Worm (Caenorhabditis elegans) whole organism, young adult: ENCODE data around the gene unk-1.
A peak's percentile ranks its signal among the peaks of the same experiment; 100 is the strongest.

Source experiments
- C17E4.6 ChIP-seq: fragments of 200-800 bp; sonication (Bioruptor generic); IDR thresholded peaks from 2 replicates; pipeline ENCODE4 v1.3.6; 2022; ENCODE audit warnings: missing genetic modification reagents, missing genetic modification characterization, missing compliant biosample characterization
- D2030.7 ChIP-seq: fragments of 200-800 bp; sonication (Bioruptor generic); IDR thresholded peaks from 2 replicates; pipeline ENCODE4 v1.3.6; 2022; ENCODE audit warnings: missing genetic modification reagents, missing genetic modification characterization, missing compliant biosample characterization
- F22D6.2 ChIP-seq: sonication (generic microtip); optimal IDR thresholded peaks from 2 replicates; lab custom pipeline; 2016; ENCODE audit warnings: mild to moderate bottlenecking, missing genetic modification characterization, missing compliant biosample characterization
- F49E8.2 ChIP-seq: sonication (generic microtip); optimal IDR thresholded peaks from 3 replicates; lab custom pipeline; 2017; ENCODE audit warnings: missing genetic modification characterization, mild to moderate bottlenecking, missing compliant biosample characterization, antibody characterized with exemption, moderate library complexity; ENCODE audit not compliant: insufficient read depth
- Y53F4B.3 ChIP-seq: fragments of 200-800 bp; sonication (Bioruptor generic); IDR thresholded peaks from 2 replicates; pipeline ENCODE4 v1.3.6; 2022; ENCODE audit warnings: missing genetic modification reagents, missing genetic modification characterization, missing compliant biosample characterization
- Y56A3A.18 ChIP-seq: fragments of 200-800 bp; sonication (Bioruptor generic); IDR thresholded peaks from 2 replicates; pipeline ENCODE4 v1.3.6; 2022; ENCODE audit warnings: missing genetic modification reagents, missing genetic modification characterization, missing compliant biosample characterization
- Y79H2A.3 ChIP-seq: fragments of 200-800 bp; sonication (Bioruptor generic); conservative IDR thresholded peaks from 2 replicates; pipeline ENCODE4 v1.3.6; 2022; ENCODE audit warnings: missing genetic modification reagents, missing genetic modification characterization, missing compliant biosample characterization
- bed-2 ChIP-seq: fragments of 200-800 bp; sonication (Bioruptor generic); IDR thresholded peaks from 2 replicates; pipeline ENCODE4 v1.3.6; 2022; ENCODE audit warnings: missing genetic modification reagents, missing genetic modification characterization, missing compliant biosample characterization
- cebp-1 ChIP-seq, 2 experiments: fragments of 200-800 bp in 1 of 2; sonication (Bioruptor generic) in 1 of 2; sonication (generic microtip) in 1 of 2; IDR thresholded peaks in 1 of 2; optimal IDR thresholded peaks in 1 of 2; 2 replicates each; pipeline versions ENCODE4 v1.3.6 to Lab custom; 2017 to 2022; ENCODE audit warnings: missing compliant biosample characterization in 2 of 2, missing genetic modification characterization in 2 of 2, mild to moderate bottlenecking in 1 of 2, missing genetic modification reagents in 1 of 2, moderate library complexity in 1 of 2
- cebp-2 ChIP-seq: fragments of 200-800 bp; sonication (Bioruptor generic); IDR thresholded peaks from 2 replicates; pipeline ENCODE4 v1.3.6; 2022; ENCODE audit warnings: missing genetic modification characterization, missing compliant biosample characterization
- ceh-100 ChIP-seq: fragments of 200-800 bp; sonication (Bioruptor generic); IDR thresholded peaks from 2 replicates; pipeline ENCODE4 v1.3.6; 2022; ENCODE audit warnings: missing genetic modification reagents, missing genetic modification characterization, missing compliant biosample characterization
- ceh-58 ChIP-seq: fragments of 200-800 bp; sonication (Bioruptor generic); IDR thresholded peaks from 2 replicates; pipeline ENCODE4 v1.3.6; 2022; ENCODE audit warnings: missing genetic modification characterization, missing compliant biosample characterization
- ceh-79 ChIP-seq: sonication (generic microtip); optimal IDR thresholded peaks from 2 replicates; lab custom pipeline; 2017; ENCODE audit warnings: mild to moderate bottlenecking, missing genetic modification characterization, missing compliant biosample characterization
- die-1 ChIP-seq: sonication (generic microtip); optimal IDR thresholded peaks from 2 replicates; lab custom pipeline; 2016; ENCODE audit warnings: missing genotype, mild to moderate bottlenecking, missing genetic modification characterization, missing compliant biosample characterization
- dpff-1 ChIP-seq: sonication (generic microtip); optimal IDR thresholded peaks from 2 replicates; lab custom pipeline; 2017; ENCODE audit warnings: mild to moderate bottlenecking, missing genetic modification characterization, missing compliant biosample characterization
- egl-18 ChIP-seq: fragments of 200-800 bp; sonication (Bioruptor generic); IDR thresholded peaks from 2 replicates; pipeline ENCODE4 v1.3.6; 2022; ENCODE audit warnings: missing genetic modification reagents, missing genetic modification characterization, missing compliant biosample characterization
- ekl-4 ChIP-seq: fragments of 200-800 bp; sonication (Bioruptor generic); IDR thresholded peaks from 2 replicates; pipeline ENCODE4 v1.3.6; 2022; ENCODE audit warnings: missing genetic modification reagents, missing genetic modification characterization, missing compliant biosample characterization
- fkh-3 ChIP-seq: sonication (generic microtip); optimal IDR thresholded peaks from 2 replicates; lab custom pipeline; 2016; ENCODE audit warnings: mild to moderate bottlenecking, missing genetic modification characterization, missing compliant biosample characterization
- gei-17 ChIP-seq: fragments of 200-800 bp; sonication (Bioruptor generic); optimal IDR thresholded peaks from 2 replicates; lab custom pipeline; 2018; ENCODE audit warnings: mild to moderate bottlenecking, missing genetic modification characterization, missing compliant biosample characterization
- hlh-26 ChIP-seq: fragments of 200-800 bp; sonication (Bioruptor generic); conservative IDR thresholded peaks from 2 replicates; pipeline ENCODE4 v1.3.6; 2022; ENCODE audit warnings: missing genetic modification reagents, missing genetic modification characterization, missing compliant biosample characterization
- lag-1 ChIP-seq: fragments of 200-800 bp; sonication (Bioruptor generic); IDR thresholded peaks from 2 replicates; pipeline ENCODE4 v1.3.6; 2022; ENCODE audit warnings: missing genetic modification reagents, missing genetic modification characterization, missing compliant biosample characterization
- let-526 ChIP-seq: fragments of 200-800 bp; sonication (Bioruptor generic); IDR thresholded peaks from 2 replicates; pipeline ENCODE4 v1.3.6; 2022; ENCODE audit warnings: missing genetic modification reagents, missing genetic modification characterization, missing compliant biosample characterization
- let-607 ChIP-seq, 2 experiments: fragments of 200-800 bp in 1 of 2; sonication (Bioruptor generic) in 1 of 2; sonication (generic microtip) in 1 of 2; optimal IDR thresholded peaks; 2 replicates each; lab custom pipeline; 2016 to 2018; ENCODE audit warnings: mild to moderate bottlenecking in 2 of 2, missing compliant biosample characterization in 2 of 2, missing genetic modification characterization in 2 of 2, moderate library complexity in 2 of 2, missing genotype in 1 of 2
- lin-40 ChIP-seq: sonication (generic microtip); optimal IDR thresholded peaks from 2 replicates; lab custom pipeline; 2016; ENCODE audit warnings: missing genetic modification characterization, mild to moderate bottlenecking, missing compliant biosample characterization, missing genotype, missing genetic modification reagents
- lir-1 ChIP-seq: fragments of 200-800 bp; sonication (Bioruptor generic); conservative IDR thresholded peaks from 2 replicates; pipeline ENCODE4 v1.3.6; 2022; ENCODE audit warnings: missing genetic modification reagents, missing genetic modification characterization, missing compliant biosample characterization
- lsl-1 ChIP-seq: fragments of 200-800 bp; sonication (Bioruptor generic); optimal IDR thresholded peaks from 2 replicates; lab custom pipeline; 2018; ENCODE audit warnings: mild to moderate bottlenecking, missing genetic modification characterization, moderate library complexity, missing compliant biosample characterization
- madf-6 ChIP-seq: fragments of 200-800 bp; sonication (Bioruptor generic); IDR thresholded peaks from 2 replicates; pipeline ENCODE4 v1.3.6; 2022; ENCODE audit warnings: missing genetic modification reagents, missing genetic modification characterization, missing compliant biosample characterization
- mcd-1 ChIP-seq: fragments of 200-800 bp; sonication (Bioruptor generic); IDR thresholded peaks from 2 replicates; pipeline ENCODE4 v1.3.6; 2022; ENCODE audit warnings: missing genetic modification reagents, missing genetic modification characterization, missing compliant biosample characterization
- mel-28 ChIP-seq: sonication (generic microtip); optimal IDR thresholded peaks from 2 replicates; lab custom pipeline; 2016; ENCODE audit warnings: borderline replicate concordance, mild to moderate bottlenecking, missing genetic modification characterization, missing compliant biosample characterization
- nfya-1 ChIP-seq: sonication (generic microtip); optimal IDR thresholded peaks from 2 replicates; lab custom pipeline; 2017; ENCODE audit warnings: antibody characterized with exemption, missing compliant biosample characterization, missing genetic modification characterization, borderline replicate concordance; ENCODE audit not compliant: insufficient read depth
- nfyb-1 ChIP-seq: fragments of 200-800 bp; sonication (Bioruptor generic); IDR thresholded peaks from 2 replicates; pipeline ENCODE4 v1.3.6; 2022; ENCODE audit warnings: missing genetic modification reagents, missing genetic modification characterization, missing compliant biosample characterization
- nhr-179 ChIP-seq: sonication (generic microtip); optimal IDR thresholded peaks from 2 replicates; lab custom pipeline; 2016; ENCODE audit warnings: mild to moderate bottlenecking, missing genetic modification characterization, missing compliant biosample characterization
- nhr-80 ChIP-seq: sonication (generic microtip); optimal IDR thresholded peaks from 2 replicates; lab custom pipeline; 2016; ENCODE audit warnings: missing genetic modification characterization, missing compliant biosample characterization
- repo-1 ChIP-seq: sonication (generic microtip); optimal IDR thresholded peaks from 2 replicates; lab custom pipeline; 2017; ENCODE audit warnings: mild to moderate bottlenecking, missing genetic modification characterization, missing compliant biosample characterization
- rpc-1 ChIP-seq, 2 experiments: fragments of 150-350 bp in 1 of 2; sonication (generic microtip) in 1 of 2; optimal IDR thresholded peaks; 2 replicates each; lab custom pipeline; 2014 to 2018; ENCODE audit warnings: missing biosample characterization in 1 of 2, missing genetic modification characterization in 1 of 2, missing genetic modification reagents in 1 of 2, missing genotype in 1 of 2
- sdz-38 ChIP-seq: sonication (generic microtip); optimal IDR thresholded peaks from 2 replicates; lab custom pipeline; 2016; ENCODE audit warnings: missing genotype, missing genetic modification characterization, missing compliant biosample characterization
- sea-2 ChIP-seq: fragments of 200-800 bp; sonication (Bioruptor generic); IDR thresholded peaks from 2 replicates; pipeline ENCODE4 v1.3.6; 2022; ENCODE audit warnings: missing genetic modification characterization, missing compliant biosample characterization
- snpc-1.3 ChIP-seq: sonication (generic microtip); optimal IDR thresholded peaks from 2 replicates; lab custom pipeline; 2017; ENCODE audit warnings: missing genetic modification characterization, mild to moderate bottlenecking, missing compliant biosample characterization, antibody characterized with exemption, moderate library complexity, missing genotype, missing genetic modification reagents; ENCODE audit not compliant: insufficient read depth
- snpc-4 ChIP-seq, 5 experiments: fragments of 150-350 bp in 1 of 5; sonication (generic microtip) in 4 of 5; optimal IDR thresholded peaks; 2 replicates each; lab custom pipeline; 2014 to 2018; ENCODE audit warnings: missing genetic modification characterization in 5 of 5, missing biosample characterization in 3 of 5, antibody characterized with exemption in 2 of 5, mild to moderate bottlenecking in 2 of 5, missing compliant biosample characterization in 2 of 5, missing genotype in 2 of 5, moderate library complexity in 2 of 5, missing genetic modification reagents in 1 of 5
- xnd-1 ChIP-seq: sonication (generic microtip); optimal IDR thresholded peaks from 2 replicates; lab custom pipeline; 2016; ENCODE audit warnings: missing genotype, missing genetic modification reagents, missing genetic modification characterization, missing compliant biosample characterization
- zim-3 ChIP-seq: sonication (generic microtip); optimal IDR thresholded peaks from 2 replicates; lab custom pipeline; 2017; ENCODE audit warnings: mild to moderate bottlenecking, missing genetic modification characterization, moderate library complexity, missing compliant biosample characterization
- ztf-18 ChIP-seq: sonication (generic microtip); optimal IDR thresholded peaks from 2 replicates; lab custom pipeline; 2016; ENCODE audit warnings: missing genotype, mild to moderate bottlenecking, missing genetic modification characterization, missing compliant biosample characterization
- ztf-25 ChIP-seq: fragments of 200-800 bp; sonication (Bioruptor generic); IDR thresholded peaks from 2 replicates; pipeline ENCODE4 v1.3.6; 2022; ENCODE audit warnings: missing genetic modification reagents, missing genetic modification characterization, missing compliant biosample characterization

Gene unk-1

ce11 chrX:8019665-8020064 is 4.9 kb downstream of the unk-1 start (continued):
- TF ChIP-seq F22D6.2 = no peak
- 0 out of 2 replicates have a peak, but pooled peaks have one; percentile 33 for TF ChIP-seq ztf-25
- TF ChIP-seq madf-6 (GFP tag; lab: Robert Waterston, UW) = peak; percentile 41; the same call in 1 of the 2 replicates
- TF ChIP-seq gei-17 (GFP tag; lab: Kevin White, UChicago) = peak; percentile 60
- TF ChIP-seq repo-1 (tag; lab: Kevin White, UChicago) = peak; percentile 63
- TF ChIP-seq hlh-26 = no peak
- TF ChIP-seq die-1 (tag; lab: Kevin White, UChicago) = no peak
- TF ChIP-seq ceh-58 = no peak
- peak; percentile 85 for TF ChIP-seq lin-40 (tag; lab: Kevin White, UChicago)
- TF ChIP-seq xnd-1 (tag; lab: Kevin White, UChicago) = no peak
- peak; percentile 86 for TF ChIP-seq let-526 (GFP tag; lab: Robert Waterston, UW)
- 0 out of 2 replicates have a peak, but pooled peaks have one; percentile 44 for TF ChIP-seq Y56A3A.18 (GFP tag; lab: Robert Waterston, UW)
- peak; percentile 74 for TF ChIP-seq cebp-1 (GFP tag; IDR thresholded peaks at IDR 0.05; lab: Robert Waterston, UW)
- peak; percentile 92 for TF ChIP-seq cebp-1 (tag; optimal IDR thresholded peaks at IDR 0.05; lab: Kevin White, UChicago)
- TF ChIP-seq nfya-1 (tag; lab: Kevin White, UChicago) = no peak
- TF ChIP-seq D2030.7 (GFP tag; lab: Robert Waterston, UW) = no peak
- TF ChIP-seq Y79H2A.3 (GFP tag; lab: Robert Waterston, UW) = no peak
- TF ChIP-seq F49E8.2 (tag; lab: Kevin White, UChicago) = no peak
- peak; percentile 56; the same call in 1 of the 2 replicates for TF ChIP-seq C17E4.6 (GFP tag; lab: Robert Waterston, UW)
- no peak for TF ChIP-seq nhr-179
- TF ChIP-seq lag-1 (GFP tag; lab: Robert Waterston, UW) = no peak
- TF ChIP-seq let-607 (tag; optimal IDR thresholded peaks at IDR 0.05; lab: Kevin White, UChicago) = peak in 1 of 2 experiments; percentile 13
- TF ChIP-seq ceh-79 (tag; lab: Kevin White, UChicago) = peak; percentile 29
- TF ChIP-seq lsl-1 (GFP tag; lab: Kevin White, UChicago) = no peak
- TF ChIP-seq mcd-1 (GFP tag; lab: Robert Waterston, UW) = peak; percentile 58
- TF ChIP-seq fkh-3 (tag; lab: Kevin White, UChicago) = no peak
- peak; percentile 40 for TF ChIP-seq ztf-18 (tag; lab: Kevin White, UChicago)
- no peak for TF ChIP-seq snpc-4 (GFP tag; optimal IDR thresholded peaks at IDR 0.05; lab: Kevin White, UChicago)
- peak in 3 of 4 experiments; percentile 15 to 51 (median 21) for TF ChIP-seq snpc-4 (tag; optimal IDR thresholded peaks at IDR 0.05; lab: Kevin White, UChicago)
- no peak for TF ChIP-seq egl-18 (GFP tag; lab: Robert Waterston, UW)
- TF ChIP-seq ceh-100 (GFP tag; lab: Robert Waterston, UW) = no peak
- peak; percentile 69; the same call in 1 of the 2 replicates for TF ChIP-seq lir-1 (GFP tag; lab: Robert Waterston, UW)
- TF ChIP-seq mel-28 = no peak
- no peak for TF ChIP-seq sea-2 (GFP tag; lab: Robert Waterston, UW)
- TF ChIP-seq bed-2 = no peak
- no peak for TF ChIP-seq snpc-1.3 (tag; lab: Kevin White, UChicago)
- no peak for TF ChIP-seq cebp-2 (GFP tag; lab: Robert Waterston, UW)
- peak; percentile 87 for TF ChIP-seq nfyb-1 (GFP tag; lab: Robert Waterston, UW)
- peak; percentile 80 for TF ChIP-seq nhr-80 (tag; lab: Kevin White, UChicago)
- peak; percentile 56 for TF ChIP-seq ekl-4 (GFP tag; lab: Robert Waterston, UW)
- TF ChIP-seq dpff-1 (tag; lab: Kevin White, UChicago) = no peak
- TF ChIP-seq rpc-1 (optimal IDR thresholded peaks at IDR 0.05; lab: Kevin White, UChicago) = no peak
- TF ChIP-seq rpc-1 (tag; optimal IDR thresholded peaks at IDR 0.05; lab: Kevin White, UChicago) = no peak
- TF ChIP-seq zim-3 = peak; percentile 30
- no peak for TF ChIP-seq Y53F4B.3 (GFP tag; lab: Robert Waterston, UW)
- TF ChIP-seq sdz-38 (tag; lab: Kevin White, UChicago) = no peak
